Fruit fly (Drosophila melanogaster) whole organism, embryonic: Measurements from ENCODE around the gene Orct2.
A peak's percentile ranks its signal among the peaks of the same experiment; 100 is the strongest.

Experiments used
- Bteb2 ChIP-seq: fragments of 200-800 bp; sonication (Bioruptor generic); optimal IDR thresholded peaks from 2 replicates; lab custom pipeline; 2016; ENCODE audit warnings: missing biosample characterization, missing genetic modification characterization
- CG10274 ChIP-seq: fragments of 200-800 bp; sonication (Bioruptor generic); optimal IDR thresholded peaks from 3 replicates; lab custom pipeline; 2017; ENCODE audit warnings: missing biosample characterization, mild to moderate bottlenecking, missing genetic modification characterization
- CG10321 ChIP-seq: fragments of 200-800 bp; sonication (Bioruptor generic); IDR thresholded peaks from 2 replicates; pipeline ENCODE4 v1.3.6; 2022; ENCODE audit warnings: missing biosample characterization, missing genetic modification characterization
- CG10366 ChIP-seq: fragments of 200-800 bp; sonication (Bioruptor generic); IDR thresholded peaks from 2 replicates; pipeline ENCODE4 v1.3.6; 2022; ENCODE audit warnings: missing biosample characterization, missing genetic modification characterization
- CG11247 ChIP-seq: fragments of 200-800 bp; sonication (Bioruptor generic); IDR thresholded peaks from 2 replicates; pipeline ENCODE4 v1.3.6; 2022; ENCODE audit warnings: missing biosample characterization, missing genetic modification characterization
- CG1233 ChIP-seq: fragments of 200-800 bp; sonication (Bioruptor generic); optimal IDR thresholded peaks from 4 replicates; lab custom pipeline; 2018; ENCODE audit warnings: missing biosample characterization, mild to moderate bottlenecking, missing genetic modification characterization
- CG14441 ChIP-seq: fragments of 200-800 bp; sonication (Bioruptor generic); IDR thresholded peaks from 2 replicates; pipeline ENCODE4 v1.3.6; 2022; ENCODE audit warnings: missing biosample characterization, missing genetic modification characterization
- CG15073 ChIP-seq: fragments of 200-800 bp; sonication (Bioruptor generic); optimal IDR thresholded peaks from 2 replicates; lab custom pipeline; 2016; ENCODE audit warnings: missing biosample characterization, missing genetic modification characterization
- CG1603 ChIP-seq: fragments of 200-800 bp; sonication (Bioruptor generic); optimal IDR thresholded peaks from 2 replicates; lab custom pipeline; 2019; ENCODE audit warnings: missing biosample characterization, mild to moderate bottlenecking, missing genetic modification characterization, moderate library complexity
- CG16813 ChIP-seq: fragments of 200-800 bp; sonication (Bioruptor generic); IDR thresholded peaks from 3 replicates; pipeline ENCODE4 v1.3.6; 2022; ENCODE audit warnings: missing biosample characterization, missing genetic modification characterization; ENCODE audit not compliant: partially characterized antibody
- CG17612 ChIP-seq: fragments of 200-800 bp; sonication (Bioruptor generic); IDR thresholded peaks from 2 replicates; pipeline ENCODE4 v1.3.6; 2022; ENCODE audit warnings: missing biosample characterization, missing genetic modification characterization
- CG2712 ChIP-seq: fragments of 200-800 bp; optimal IDR thresholded peaks from 3 replicates; lab custom pipeline; 2019; ENCODE audit warnings: missing biosample characterization, mild to moderate bottlenecking, missing genetic modification characterization, moderate library complexity
- CG31224 ChIP-seq: fragments of 200-800 bp; sonication (Bioruptor generic); IDR thresholded peaks from 2 replicates; pipeline ENCODE4 v1.3.6; 2022; ENCODE audit warnings: missing biosample characterization, missing genetic modification characterization
- CG3163 ChIP-seq: fragments of 200-800 bp; sonication (Bioruptor generic); optimal IDR thresholded peaks from 3 replicates; lab custom pipeline; 2016; ENCODE audit warnings: missing biosample characterization, missing genetic modification characterization
- CG34376 ChIP-seq: fragments of 200-800 bp; sonication (Bioruptor generic); optimal IDR thresholded peaks from 2 replicates; lab custom pipeline; 2018; ENCODE audit warnings: missing biosample characterization, mild to moderate bottlenecking, missing genetic modification characterization
- CG34422 ChIP-seq: fragments of 200-800 bp; sonication (Bioruptor generic); IDR thresholded peaks from 3 replicates; pipeline ENCODE4 v1.3.6; 2022; ENCODE audit warnings: missing biosample characterization, missing genetic modification characterization
- CG43689 ChIP-seq: fragments of 200-800 bp; sonication (Bioruptor generic); IDR thresholded peaks from 2 replicates; pipeline ENCODE4 v1.3.6; 2022; ENCODE audit warnings: missing biosample characterization, missing genetic modification characterization
- CG4854 ChIP-seq: fragments of 200-800 bp; sonication (Bioruptor generic); optimal IDR thresholded peaks from 2 replicates; lab custom pipeline; 2016; ENCODE audit warnings: missing biosample characterization, missing genetic modification characterization, inconsistent platforms
- CG7556 ChIP-seq: fragments of 200-800 bp; sonication (Bioruptor generic); optimal IDR thresholded peaks from 2 replicates; lab custom pipeline; 2017; ENCODE audit warnings: missing biosample characterization, mild to moderate bottlenecking, missing genetic modification characterization
- CG7987 ChIP-seq: fragments of 200-800 bp; sonication (Bioruptor generic); optimal IDR thresholded peaks from 2 replicates; lab custom pipeline; 2018; ENCODE audit warnings: missing biosample characterization, mild to moderate bottlenecking, missing genetic modification characterization, moderate library complexity
- CG8290 ChIP-seq, 3 experiments: fragments of 200-800 bp; sonication (Bioruptor generic); optimal IDR thresholded peaks; 2 replicates each; lab custom pipeline; 2016 to 2019; ENCODE audit warnings: missing biosample characterization in 3 of 3, missing genetic modification characterization in 3 of 3, mild to moderate bottlenecking in 2 of 3, moderate library complexity in 1 of 3
- CG9215 ChIP-seq: fragments of 200-800 bp; sonication (Bioruptor generic); IDR thresholded peaks from 2 replicates; pipeline ENCODE4 v1.3.6; 2022; ENCODE audit warnings: missing biosample characterization, missing genetic modification characterization
- CG9797 ChIP-seq: fragments of 200-800 bp; sonication (Bioruptor generic); optimal IDR thresholded peaks from 3 replicates; lab custom pipeline; 2018; ENCODE audit warnings: missing biosample characterization, mild to moderate bottlenecking, missing genetic modification characterization
- Elba2 ChIP-seq: fragments of 200-800 bp; sonication (Bioruptor generic); optimal IDR thresholded peaks from 3 replicates; lab custom pipeline; 2016; ENCODE audit warnings: missing biosample characterization, missing genetic modification characterization
- Gug ChIP-seq: fragments of 200-800 bp; sonication (Bioruptor generic); IDR thresholded peaks from 4 replicates; pipeline ENCODE4 v1.3.6; 2022; ENCODE audit warnings: missing biosample characterization, missing genetic modification characterization
- HmgD ChIP-seq: fragments of 200-800 bp; sonication (Bioruptor generic); optimal IDR thresholded peaks from 3 replicates; lab custom pipeline; 2016; ENCODE audit warnings: missing biosample characterization, missing genetic modification characterization
- Hr51 ChIP-seq, 2 experiments: fragments of 200-800 bp; sonication (Bioruptor generic); optimal IDR thresholded peaks; 2 replicates in 1 of 2; 3 replicates in 1 of 2; lab custom pipeline; 2016 to 2018; ENCODE audit warnings: missing biosample characterization in 2 of 2, missing genetic modification characterization in 2 of 2, mild to moderate bottlenecking in 1 of 2, moderate library complexity in 1 of 2
- NK7.1 ChIP-seq: fragments of 200-800 bp; sonication (Bioruptor generic); optimal IDR thresholded peaks from 3 replicates; lab custom pipeline; 2016; ENCODE audit warnings: missing biosample characterization, missing genetic modification characterization
- Sry-δ ChIP-seq: fragments of 200-800 bp; sonication (Bioruptor generic); optimal IDR thresholded peaks from 2 replicates; lab custom pipeline; 2016; ENCODE audit warnings: missing biosample characterization, missing genetic modification characterization
- ab ChIP-seq: fragments of 200-800 bp; sonication (Bioruptor generic); optimal IDR thresholded peaks from 2 replicates; lab custom pipeline; 2016; ENCODE audit warnings: missing biosample characterization, missing genetic modification characterization
- ac ChIP-seq: fragments of 200-800 bp; sonication (Bioruptor generic); optimal IDR thresholded peaks from 3 replicates; lab custom pipeline; 2017; ENCODE audit warnings: missing biosample characterization, mild to moderate bottlenecking, missing genetic modification characterization
- amos ChIP-seq: fragments of 200-800 bp; sonication (Bioruptor generic); IDR thresholded peaks from 2 replicates; pipeline ENCODE4 v1.3.6; 2022; ENCODE audit warnings: missing biosample characterization, missing genetic modification characterization; ENCODE audit not compliant: partially characterized antibody
- bab2 ChIP-seq: fragments of 200-800 bp; sonication (Bioruptor generic); optimal IDR thresholded peaks from 2 replicates; lab custom pipeline; 2016; ENCODE audit warnings: missing biosample characterization, missing genetic modification characterization
- cas ChIP-seq: fragments of 200-800 bp; sonication (Bioruptor generic); IDR thresholded peaks from 2 replicates; pipeline ENCODE4 v1.3.6; 2022; ENCODE audit warnings: missing biosample characterization, missing genetic modification characterization
- en ChIP-seq: fragments of 200-800 bp; sonication (Bioruptor generic); optimal IDR thresholded peaks from 2 replicates; lab custom pipeline; 2016; ENCODE audit warnings: missing biosample characterization, missing genetic modification characterization
- ewg ChIP-seq: fragments of 200-800 bp; sonication (Bioruptor generic); optimal IDR thresholded peaks from 3 replicates; lab custom pipeline; 2017; ENCODE audit warnings: mild to moderate bottlenecking, missing biosample characterization, missing genetic modification reagents, missing genetic modification characterization
- fu2 ChIP-seq: fragments of 200-800 bp; sonication (Bioruptor generic); optimal IDR thresholded peaks from 2 replicates; lab custom pipeline; 2016; ENCODE audit warnings: missing biosample characterization, missing genetic modification characterization
- her ChIP-seq: fragments of 200-800 bp; sonication (Bioruptor generic); optimal IDR thresholded peaks from 2 replicates; lab custom pipeline; 2016; ENCODE audit warnings: missing biosample characterization, missing genetic modification characterization
- hkb ChIP-seq, 2 experiments: fragments of 200-800 bp in 1 of 2; fragments of >200 bp in 1 of 2; sonication (Bioruptor generic) in 1 of 2; IDR thresholded peaks in 1 of 2; optimal IDR thresholded peaks in 1 of 2; 2 replicates each; pipeline versions ENCODE4 v1.3.6 to Lab custom; 2017 to 2022; ENCODE audit warnings: missing biosample characterization in 1 of 2, missing genetic modification characterization in 1 of 2
- jing ChIP-seq: fragments of 200-800 bp; sonication (Bioruptor generic); optimal IDR thresholded peaks from 2 replicates; lab custom pipeline; 2018; ENCODE audit warnings: missing biosample characterization, mild to moderate bottlenecking, missing genetic modification characterization
- ken ChIP-seq: fragments of 200-800 bp; sonication (Bioruptor generic); IDR thresholded peaks from 3 replicates; pipeline ENCODE4 v1.3.6; 2022; ENCODE audit warnings: missing biosample characterization, missing genetic modification characterization
- mld ChIP-seq: fragments of 200-800 bp; sonication (Bioruptor generic); IDR thresholded peaks from 3 replicates; pipeline ENCODE4 v1.3.6; 2022; ENCODE audit warnings: missing biosample characterization, missing genetic modification characterization; ENCODE audit not compliant: partially characterized antibody
- nerfin-2 ChIP-seq: fragments of 200-800 bp; sonication (Bioruptor generic); IDR thresholded peaks from 2 replicates; pipeline ENCODE4 v1.3.6; 2022; ENCODE audit warnings: missing biosample characterization, missing genetic modification characterization; ENCODE audit not compliant: partially characterized antibody
- run ChIP-seq: fragments of 200-800 bp; sonication (Bioruptor generic); optimal IDR thresholded peaks from 3 replicates; lab custom pipeline; 2018; ENCODE audit warnings: missing biosample characterization, mild to moderate bottlenecking, missing genetic modification characterization
- sc ChIP-seq, 3 experiments: fragments of >200 bp in 2 of 3; fragments of 200-800 bp in 1 of 3; sonication (Bioruptor generic) in 1 of 3; optimal IDR thresholded peaks; 2 replicates in 2 of 3; 3 replicates in 1 of 3; lab custom pipeline; 2017; ENCODE audit warnings: mild to moderate bottlenecking in 1 of 3, missing biosample characterization in 1 of 3, missing genetic modification characterization in 1 of 3, missing genetic modification reagents in 1 of 3
- sima ChIP-seq: fragments of 200-800 bp; sonication (Bioruptor generic); optimal IDR thresholded peaks from 2 replicates; lab custom pipeline; 2016; ENCODE audit warnings: missing biosample characterization, missing genetic modification characterization
- slou ChIP-seq: fragments of 200-800 bp; sonication (Bioruptor generic); optimal IDR thresholded peaks from 3 replicates; lab custom pipeline; 2016; ENCODE audit warnings: missing biosample characterization, missing genetic modification characterization
- stc ChIP-seq: fragments of 200-800 bp; sonication (Bioruptor generic); IDR thresholded peaks from 2 replicates; pipeline ENCODE4 v1.3.6; 2022; ENCODE audit warnings: missing biosample characterization, missing genetic modification characterization
- vnd ChIP-seq: fragments of 200-800 bp; sonication (Bioruptor generic); IDR thresholded peaks from 3 replicates; pipeline ENCODE4 v1.3.6; 2022; ENCODE audit warnings: missing biosample characterization, missing genetic modification characterization; ENCODE audit not compliant: partially characterized antibody
- zen ChIP-seq: fragments of 200-800 bp; sonication (Bioruptor generic); optimal IDR thresholded peaks from 3 replicates; lab custom pipeline; 2018; ENCODE audit warnings: missing biosample characterization, mild to moderate bottlenecking, missing genetic modification characterization, moderate library complexity

Gene Orct2

dm6 chr3R:24298534-24298936 lies 25.7 kb downstream of the Orct2 start (continued):
- TF ChIP-seq HmgD (GFP tag; lab: Kevin White, UChicago) (no peak), CG1233 (no peak), run (tag; lab: Kevin White, UChicago) (no peak), CG17612 (GFP tag; lab: Robert Waterston, UW) (no peak), stc (GFP tag; lab: Robert Waterston, UW) (peak; percentile 38; the same call in 1 of the 2 replicates), NK7.1 (GFP tag; lab: Kevin White, UChicago) (no peak), CG9215 (GFP tag; lab: Robert Waterston, UW) (no peak), CG10274 (GFP tag; lab: Kevin White, UChicago) (no peak), Bteb2 (GFP tag; lab: Kevin White, UChicago) (no peak), CG16813 (GFP tag; lab: Robert Waterston, UW) (no peak), CG1603 (peak; percentile 26), CG8290 (GFP tag; optimal IDR thresholded peaks at IDR 0.05; lab: Kevin White, UChicago) (no peak), CG8290 (tag; optimal IDR thresholded peaks at IDR 0.05; lab: Kevin White, UChicago) (no peak), fu2 (GFP tag; lab: Kevin White, UChicago) (no peak), nerfin-2 (no peak), sc (optimal IDR thresholded peaks at IDR 0.05; lab: Kevin White, UChicago) (no peak), sc (GFP tag; optimal IDR thresholded peaks at IDR 0.05; lab: Kevin White, UChicago) (peak; percentile 10), ac (no peak), en (no peak), bab2 (GFP tag; lab: Kevin White, UChicago) (peak; percentile 15), CG4854 (GFP tag; lab: Kevin White, UChicago) (no peak), Hr51 (GFP tag; optimal IDR thresholded peaks at IDR 0.05; lab: Kevin White, UChicago) (peak in 1 of 2 experiments; percentile 18), slou (GFP tag; lab: Kevin White, UChicago) (no peak), CG34376 (GFP tag; lab: Kevin White, UChicago) (no peak), vnd (no peak), amos (no peak), ewg (GFP tag; lab: Kevin White, UChicago) (no peak), jing (GFP tag; lab: Kevin White, UChicago) (no peak), sima (GFP tag; lab: Kevin White, UChicago) (no peak), CG43689 (no peak), Gug (no peak), Sry-δ (no peak), ken (peak; percentile 44; the same call in 2 of the 3 replicates), CG2712 (tag; lab: Kevin White, UChicago) (peak; percentile 54), CG14441 (GFP tag; lab: Robert Waterston, UW) (peak; percentile 49), ab (no peak), Elba2 (GFP tag; lab: Kevin White, UChicago) (no peak), CG7987 (GFP tag; lab: Kevin White, UChicago) (peak; percentile 25), cas (GFP tag; lab: Robert Waterston, UW) (no peak), her (GFP tag; lab: Kevin White, UChicago) (no peak), CG9797 (GFP tag; lab: Kevin White, UChicago) (no peak), CG10366 (GFP tag; lab: Robert Waterston, UW) (no peak), CG31224 (GFP tag; lab: Robert Waterston, UW) (no peak), hkb (optimal IDR thresholded peaks at IDR 0.05; lab: Kevin White, UChicago) (no peak), hkb (GFP tag; IDR thresholded peaks at IDR 0.05; lab: Robert Waterston, UW) (peak; percentile 48), CG7556 (GFP tag; lab: Kevin White, UChicago) (peak; percentile 46), CG11247 (no peak), CG34422 (GFP tag; lab: Robert Waterston, UW) (no peak), zen (tag; lab: Kevin White, UChicago) (peak; percentile 18), mld (no peak), CG10321 (GFP tag; lab: Robert Waterston, UW) (no peak), CG15073 (GFP tag; lab: Kevin White, UChicago) (no peak), CG3163 (no peak)
